Worm (Caenorhabditis elegans): ENCODE measurements around the gene K02E11.10.

ce11 chrV:14282222-14282709, 41.3 kb upstream of the K02E11.10 start, which contains the start of the genes srt-74 and F40G12.9:
- TF ChIP-seq ama-1 (optimal IDR thresholded peaks at IDR 0.05) (no peak), nhr-76 (tag; optimal IDR thresholded peaks at IDR 0.05) (no peak), ztf-4 (tag; optimal IDR thresholded peaks at IDR 0.05) (no peak), lin-35 (GFP tag; optimal IDR thresholded peaks at IDR 0.05) (no peak), fkh-8 (tag; optimal IDR thresholded peaks at IDR 0.05) (no peak), ceh-63 (GFP tag; optimal IDR thresholded peaks at IDR 0.05) (no peak), nhr-84 (tag; optimal IDR thresholded peaks at IDR 0.05) (no peak), snpc-4 (tag; optimal IDR thresholded peaks at IDR 0.05) (no peak)
